Fruit fly (Drosophila melanogaster): ENCODE data around the gene dac.

- no peak for TF ChIP-seq Sin3A (optimal IDR thresholded peaks at IDR 0.05)
- no peak for TF ChIP-seq psq (optimal IDR thresholded peaks at IDR 0.05)
Observed at dm6 chr2L:16534174-16534835, 48.5 kb upstream of the dac start.

All from Kc167 (cell line).